Worm (Caenorhabditis elegans): ENCODE data around the gene T18D3.6.

Gene T18D3.6

ce11 chrX:12479027-12479426 is 29.3 kb downstream of the T18D3.6 start:
- TF ChIP-seq nhr-77 (tag; optimal IDR thresholded peaks at IDR 0.05): no peak
- no peak for TF ChIP-seq tag-97 (GFP tag; IDR thresholded peaks at IDR 0.05)
- TF ChIP-seq spr-3 (GFP tag; optimal IDR thresholded peaks at IDR 0.05): no peak
- TF ChIP-seq pqm-1 (tag; optimal IDR thresholded peaks at IDR 0.05): no peak
- no peak for TF ChIP-seq aha-1 (tag)
- no peak for TF ChIP-seq unc-130 (GFP tag; optimal IDR thresholded peaks at IDR 0.05)
- no peak for TF ChIP-seq lin-15B (tag; optimal IDR thresholded peaks at IDR 0.05)

- peak; percentile 77 for TF ChIP-seq mxl-3 (GFP tag; optimal IDR thresholded peaks at IDR 0.05)
- TF ChIP-seq gei-8 (GFP tag; optimal IDR thresholded peaks at IDR 0.05): no peak
- TF ChIP-seq lin-15B (tag; optimal IDR thresholded peaks at IDR 0.05): no peak
- TF ChIP-seq dmd-9 (GFP tag; IDR thresholded peaks at IDR 0.05): no peak
- TF ChIP-seq zfp-2 (tag; optimal IDR thresholded peaks at IDR 0.05): peak; percentile 17
- TF ChIP-seq nhr-28 (tag; optimal IDR thresholded peaks at IDR 0.05): peak; percentile 85
- TF ChIP-seq nhr-25 (tag; optimal IDR thresholded peaks at IDR 0.05; ENCODE audit: borderline replicate concordance, insufficient read depth): peak; percentile 93
- no peak for TF ChIP-seq daf-8 (GFP tag; IDR thresholded peaks at IDR 0.05)
- TF ChIP-seq zfp-3 (GFP tag; conservative IDR thresholded peaks at IDR 0.05): no peak
- TF ChIP-seq attf-4 (tag; optimal IDR thresholded peaks at IDR 0.05): no peak
- peak; percentile 86 for TF ChIP-seq ctbp-1 (GFP tag; IDR thresholded peaks at IDR 0.05)
- peak; percentile 96 for TF ChIP-seq set-16 (GFP tag; IDR thresholded peaks at IDR 0.05)
- no peak for TF ChIP-seq egl-27 (tag; optimal IDR thresholded peaks at IDR 0.05)
- peak; percentile 56 to 83 for TF ChIP-seq lsy-2 (tag; optimal IDR thresholded peaks at IDR 0.05)
- TF ChIP-seq unc-62 (GFP tag; optimal IDR thresholded peaks at IDR 0.05 in 1 of 2): peak in 1 of 2 experiments; percentile 96
- no peak for TF ChIP-seq unc-62 (tag; optimal IDR thresholded peaks at IDR 0.05)
- TF ChIP-seq Y105C5A.15 (GFP tag; IDR thresholded peaks at IDR 0.05): no peak
- TF ChIP-seq nhr-102 (tag; optimal IDR thresholded peaks at IDR 0.05): peak; percentile 77
- no peak for TF ChIP-seq snpc-1.2 (GFP tag; IDR thresholded peaks at IDR 0.05)
- TF ChIP-seq nhr-48 (tag; optimal IDR thresholded peaks at IDR 0.05): peak; percentile 56
- TF ChIP-seq nhr-11 (tag; optimal IDR thresholded peaks at IDR 0.05): peak; percentile 69
- TF ChIP-seq daf-16 (GFP tag; optimal IDR thresholded peaks at IDR 0.05): no peak
- peak; percentile 74 for TF ChIP-seq daf-16 (tag; optimal IDR thresholded peaks at IDR 0.05)
- TF ChIP-seq spr-1 (tag; optimal IDR thresholded peaks at IDR 0.05): peak; percentile 29
- peak; percentile 83 for TF ChIP-seq nhr-6 (tag; optimal IDR thresholded peaks at IDR 0.05)
- peak; percentile 59 for TF ChIP-seq nhr-77 (tag; optimal IDR thresholded peaks at IDR 0.05)
- TF ChIP-seq jun-1 (tag; optimal IDR thresholded peaks at IDR 0.05): peak; percentile 30
- peak; percentile 65; the same call in 1 of the 2 replicates for TF ChIP-seq pha-4 (GFP tag; IDR thresholded peaks at IDR 0.05)
- TF ChIP-seq pha-4 (tag; optimal IDR thresholded peaks at IDR 0.05): no peak
- peak in 1 of 2 experiments; percentile 79 for TF ChIP-seq hif-1 (tag; optimal IDR thresholded peaks at IDR 0.05)
- TF ChIP-seq fkh-10 (GFP tag; optimal IDR thresholded peaks at IDR 0.05): peak; percentile 48
- TF ChIP-seq dmd-8 (GFP tag; IDR thresholded peaks at IDR 0.05): 0 out of 2 replicates have a peak, but pooled peaks have one; percentile 29
- no peak for TF ChIP-seq ceh-32 (tag; optimal IDR thresholded peaks at IDR 0.05; ENCODE audit: poor library complexity)
- 0 out of 2 replicates have a peak, but pooled peaks have one; percentile 33 for TF ChIP-seq madf-9 (GFP tag; conservative IDR thresholded peaks at IDR 0.05)
- TF ChIP-seq aha-1 (tag): peak; percentile 100
- TF ChIP-seq D1046.2 (GFP tag; IDR thresholded peaks at IDR 0.05): no peak
- TF ChIP-seq rbr-2 (tag; optimal IDR thresholded peaks at IDR 0.05): peak; percentile 93
- TF ChIP-seq unc-130 (GFP tag; optimal IDR thresholded peaks at IDR 0.05): no peak
- TF ChIP-seq skn-1 (tag; optimal IDR thresholded peaks at IDR 0.05): no peak
- TF ChIP-seq lin-38 (GFP tag; IDR thresholded peaks at IDR 0.05): peak; percentile 94
- TF ChIP-seq dve-1 (tag; optimal IDR thresholded peaks at IDR 0.05; ENCODE audit: insufficient read depth): peak; percentile 96
- TF ChIP-seq pqm-1 (tag; optimal IDR thresholded peaks at IDR 0.05): peak; percentile 24
- no peak for TF ChIP-seq ceh-44 (GFP tag; IDR thresholded peaks at IDR 0.05)
- TF ChIP-seq lin-1 (GFP tag; IDR thresholded peaks at IDR 0.05): no peak
- peak; percentile 79 for TF ChIP-seq lin-13 (GFP tag; optimal IDR thresholded peaks at IDR 0.05)
- TF ChIP-seq F37D6.2 (tag; optimal IDR thresholded peaks at IDR 0.05): peak; percentile 73
- peak; percentile 84 for TF ChIP-seq dmd-6 (GFP tag; IDR thresholded peaks at IDR 0.05)
These were observed 30.8 kb downstream of the T18D3.6 start, which contains the start of gene atf-6 for ce11 chrX:12480447-12480998. Gene atf-6, plus strand, starts transcription at chrX:12480948.

Measured in whole organism, L4 larva.